Worm (Caenorhabditis elegans) whole organism, L1 larva: ENCODE results near the gene Y54F10AR.2.

ENCODE experiments used
- C04F5.9 ChIP-seq: sonication (generic microtip); optimal IDR thresholded peaks from 2 replicates; lab custom pipeline; 2016; ENCODE audit warnings: missing genetic modification characterization, missing compliant biosample characterization
- C34B4.2 ChIP-seq: sonication (generic microtip); optimal IDR thresholded peaks from 2 replicates; lab custom pipeline; 2017; ENCODE audit warnings: mild to moderate bottlenecking, missing genetic modification characterization, missing compliant biosample characterization
- F16B12.6 ChIP-seq: fragments of 150-350 bp; optimal IDR thresholded peaks from 2 replicates; lab custom pipeline; 2014; ENCODE audit warnings: missing biosample characterization, missing genetic modification characterization
- Y116A8C.19 ChIP-seq: sonication (generic microtip); optimal IDR thresholded peaks from 2 replicates; lab custom pipeline; 2016; ENCODE audit warnings: missing compliant biosample characterization, missing genetic modification characterization, borderline replicate concordance
- aha-1 ChIP-seq: fragments of 150-350 bp; optimal IDR thresholded peaks from 2 replicates; lab custom pipeline; 2014; ENCODE audit warnings: missing biosample characterization, missing genetic modification characterization
- ceh-63 ChIP-seq: fragments of 200-800 bp; sonication (Bioruptor generic); optimal IDR thresholded peaks from 2 replicates; lab custom pipeline; 2018; ENCODE audit warnings: mild to moderate bottlenecking, missing genetic modification characterization, missing compliant biosample characterization
- ceh-82 ChIP-seq, 3 experiments: fragments of 150-350 bp in 1 of 3; sonication (generic microtip) in 2 of 3; optimal IDR thresholded peaks; 2 replicates each; lab custom pipeline; 2014 to 2017; ENCODE audit warnings: missing biosample characterization in 3 of 3, missing genetic modification characterization in 3 of 3
- ceh-88 ChIP-seq: fragments of 200-800 bp; sonication (Bioruptor generic); IDR thresholded peaks from 2 replicates; pipeline ENCODE4 v1.3.6; 2022; ENCODE audit warnings: missing genetic modification characterization, missing compliant biosample characterization
- ceh-90 ChIP-seq: sonication (generic microtip); optimal IDR thresholded peaks from 2 replicates; lab custom pipeline; 2016; ENCODE audit warnings: missing genetic modification characterization, missing compliant biosample characterization
- ces-1 ChIP-seq: fragments of 150-350 bp; optimal IDR thresholded peaks from 2 replicates; lab custom pipeline; 2014; ENCODE audit warnings: missing biosample characterization, missing genetic modification reagents, missing genetic modification characterization
- dpl-1 ChIP-seq, 3 experiments: fragments of 150-350 bp in 2 of 3; sonication (generic microtip) in 1 of 3; optimal IDR thresholded peaks; 2 replicates each; lab custom pipeline; 2014 to 2017; ENCODE audit warnings: missing biosample characterization in 3 of 3, missing genetic modification characterization in 3 of 3, missing genetic modification reagents in 3 of 3
- dsc-1 ChIP-seq: sonication (generic microtip); optimal IDR thresholded peaks from 2 replicates; lab custom pipeline; 2016; ENCODE audit warnings: mild to moderate bottlenecking, missing genetic modification characterization, missing compliant biosample characterization
- efl-1 ChIP-seq, 4 experiments: fragments of 150-350 bp; optimal IDR thresholded peaks in 3 of 4; peaks in 1 of 4; 1 replicate in 1 of 4; 2 replicates in 3 of 4; lab custom pipeline; 2014; ENCODE audit warnings: missing biosample characterization in 2 of 4, missing genetic modification characterization in 2 of 4, missing genetic modification reagents in 2 of 4
- egl-27 ChIP-seq, 2 experiments: fragments of 150-350 bp in 1 of 2; sonication (generic microtip); optimal IDR thresholded peaks; 3 replicates each; lab custom pipeline; 2017 to 2018; ENCODE audit warnings: missing biosample characterization in 2 of 2, missing genetic modification characterization in 2 of 2, missing genetic modification reagents in 2 of 2
- fkh-10 ChIP-seq: sonication (generic microtip); optimal IDR thresholded peaks from 2 replicates; lab custom pipeline; 2017; ENCODE audit warnings: missing biosample characterization, missing genetic modification reagents, missing genetic modification characterization
- fkh-4 ChIP-seq: sonication (generic microtip); optimal IDR thresholded peaks from 2 replicates; lab custom pipeline; 2016; ENCODE audit warnings: missing compliant biosample characterization, missing genetic modification characterization, borderline replicate concordance
- fkh-8 ChIP-seq: sonication (generic microtip); optimal IDR thresholded peaks from 2 replicates; lab custom pipeline; 2016; ENCODE audit warnings: mild to moderate bottlenecking, missing genetic modification characterization, missing compliant biosample characterization
- fos-1 ChIP-seq: fragments of 150-350 bp; optimal IDR thresholded peaks from 2 replicates; lab custom pipeline; 2014; ENCODE audit warnings: missing biosample characterization, missing genetic modification characterization
- grh-1 ChIP-seq: fragments of 200-800 bp; sonication (Bioruptor generic); IDR thresholded peaks from 2 replicates; pipeline ENCODE4 v1.3.6; 2022; ENCODE audit warnings: missing genetic modification reagents, missing genetic modification characterization, missing compliant biosample characterization
- hlh-17 ChIP-seq: fragments of 200-800 bp; sonication (Bioruptor generic); optimal IDR thresholded peaks from 2 replicates; lab custom pipeline; 2018; ENCODE audit warnings: missing genetic modification characterization, mild to moderate bottlenecking, missing compliant biosample characterization, moderate library complexity, borderline replicate concordance
- isw-1 ChIP-seq: fragments of 200-800 bp; sonication (Bioruptor generic); IDR thresholded peaks from 2 replicates; pipeline ENCODE4 v1.3.6; 2022; ENCODE audit warnings: missing genetic modification characterization, missing compliant biosample characterization
- lin-13 ChIP-seq: fragments of 150-350 bp; optimal IDR thresholded peaks from 2 replicates; lab custom pipeline; 2014; ENCODE audit warnings: missing biosample characterization, missing genetic modification reagents, missing genetic modification characterization
- lin-14 ChIP-seq: fragments of 200-800 bp; sonication (Bioruptor generic); optimal IDR thresholded peaks from 2 replicates; lab custom pipeline; 2018; ENCODE audit warnings: mild to moderate bottlenecking, missing genetic modification characterization, moderate library complexity, missing compliant biosample characterization
- lin-35 ChIP-seq, 2 experiments: fragments of 150-350 bp; optimal IDR thresholded peaks; 2 replicates each; lab custom pipeline; 2014; ENCODE audit warnings: missing biosample characterization in 2 of 2, missing genetic modification characterization in 2 of 2, missing genetic modification reagents in 2 of 2
- lir-3 ChIP-seq: sonication (generic microtip); optimal IDR thresholded peaks from 2 replicates; lab custom pipeline; 2016; ENCODE audit warnings: mild to moderate bottlenecking, missing genetic modification characterization, moderate library complexity, missing compliant biosample characterization; ENCODE audit not compliant: poor library complexity
- lsy-2 ChIP-seq, 2 experiments: fragments of 150-350 bp; optimal IDR thresholded peaks; 2 replicates each; lab custom pipeline; 2014; ENCODE audit warnings: missing biosample characterization in 2 of 2, missing genetic modification characterization in 2 of 2
- mab-9 ChIP-seq: fragments of 200-800 bp; sonication (Bioruptor generic); IDR thresholded peaks from 2 replicates; pipeline ENCODE4 v1.3.6; 2022; ENCODE audit warnings: missing genetic modification reagents, missing genetic modification characterization, missing compliant biosample characterization
- mep-1 ChIP-seq: fragments of 150-350 bp; optimal IDR thresholded peaks from 2 replicates; lab custom pipeline; 2014; ENCODE audit warnings: missing biosample characterization, missing genetic modification characterization
- nhr-12 ChIP-seq: sonication (generic microtip); optimal IDR thresholded peaks from 2 replicates; lab custom pipeline; 2017; ENCODE audit warnings: missing biosample characterization, missing genetic modification characterization
- nhr-237 ChIP-seq: fragments of 150-350 bp; optimal IDR thresholded peaks from 2 replicates; lab custom pipeline; 2014; ENCODE audit warnings: missing biosample characterization, missing genetic modification characterization
- nhr-47 ChIP-seq: sonication (generic microtip); optimal IDR thresholded peaks from 2 replicates; lab custom pipeline; 2016; ENCODE audit warnings: mild to moderate bottlenecking, missing genetic modification characterization, moderate library complexity, missing compliant biosample characterization
- nhr-71 ChIP-seq: sonication (generic microtip); optimal IDR thresholded peaks from 2 replicates; lab custom pipeline; 2016; ENCODE audit warnings: mild to moderate bottlenecking, missing genetic modification characterization, moderate library complexity, missing compliant biosample characterization
- nhr-84 ChIP-seq: sonication (generic microtip); optimal IDR thresholded peaks from 2 replicates; lab custom pipeline; 2017; ENCODE audit warnings: missing biosample characterization, missing genetic modification characterization
- nhr-85 ChIP-seq: sonication (generic microtip); peaks from one replicate; lab custom pipeline; 2016; ENCODE audit warnings: missing genetic modification characterization, inconsistent platforms, missing compliant biosample characterization
- pax-3 ChIP-seq: fragments of 200-800 bp; sonication (Bioruptor generic); optimal IDR thresholded peaks from 2 replicates; lab custom pipeline; 2018; ENCODE audit warnings: mild to moderate bottlenecking, missing genetic modification characterization, moderate library complexity, missing compliant biosample characterization
- pqm-1 ChIP-seq: sonication (generic microtip); optimal IDR thresholded peaks from 3 replicates; lab custom pipeline; 2017; ENCODE audit warnings: missing biosample characterization, missing genetic modification characterization
- rnt-1 ChIP-seq: sonication (generic microtip); optimal IDR thresholded peaks from 2 replicates; lab custom pipeline; 2016; ENCODE audit warnings: mild to moderate bottlenecking, missing genetic modification characterization, moderate library complexity, missing compliant biosample characterization
- snu-23 ChIP-seq: sonication (generic microtip); optimal IDR thresholded peaks from 2 replicates; lab custom pipeline; 2016; ENCODE audit warnings: missing genetic modification characterization, missing compliant biosample characterization
- sox-4 ChIP-seq: sonication (generic microtip); optimal IDR thresholded peaks from 2 replicates; lab custom pipeline; 2016; ENCODE audit warnings: missing genetic modification characterization, missing compliant biosample characterization
- sup-37 ChIP-seq: fragments of 200-800 bp; sonication (Bioruptor generic); optimal IDR thresholded peaks from 2 replicates; lab custom pipeline; 2018; ENCODE audit warnings: mild to moderate bottlenecking, missing genetic modification characterization, missing compliant biosample characterization
- swsn-7 ChIP-seq: sonication (generic microtip); optimal IDR thresholded peaks from 2 replicates; lab custom pipeline; 2016; ENCODE audit warnings: missing genetic modification characterization, missing compliant biosample characterization
- tbx-2 ChIP-seq: sonication (generic microtip); optimal IDR thresholded peaks from 2 replicates; lab custom pipeline; 2016; ENCODE audit warnings: missing genetic modification characterization, missing compliant biosample characterization
- tlp-1 ChIP-seq: fragments of 150-350 bp; optimal IDR thresholded peaks from 2 replicates; lab custom pipeline; 2014; ENCODE audit warnings: missing biosample characterization, missing genetic modification characterization
- unc-130 ChIP-seq: fragments of 150-350 bp; optimal IDR thresholded peaks from 2 replicates; lab custom pipeline; 2017; ENCODE audit warnings: missing biosample characterization, missing genetic modification characterization, inconsistent platforms
- unc-30 ChIP-seq: sonication (generic microtip); optimal IDR thresholded peaks from 2 replicates; lab custom pipeline; 2017; ENCODE audit warnings: missing biosample characterization, missing genetic modification characterization
- unc-86 ChIP-seq: sonication (generic microtip); optimal IDR thresholded peaks from 2 replicates; lab custom pipeline; 2016; ENCODE audit warnings: missing genetic modification characterization, missing compliant biosample characterization
- vab-15 ChIP-seq: sonication (generic microtip); optimal IDR thresholded peaks from 2 replicates; lab custom pipeline; 2017; ENCODE audit warnings: missing genotype, mild to moderate bottlenecking, missing genetic modification characterization, missing compliant biosample characterization
- zag-1 ChIP-seq: fragments of 150-350 bp; optimal IDR thresholded peaks from 2 replicates; lab custom pipeline; 2014; ENCODE audit warnings: missing biosample characterization, missing genetic modification characterization
- zip-4 ChIP-seq: fragments of 200-800 bp; sonication (Bioruptor generic); optimal IDR thresholded peaks from 2 replicates; lab custom pipeline; 2018; ENCODE audit warnings: mild to moderate bottlenecking, missing genetic modification characterization, moderate library complexity, missing compliant biosample characterization
- ztf-11 ChIP-seq, 2 experiments: sonication (generic microtip); optimal IDR thresholded peaks; 2 replicates each; lab custom pipeline; 2016 to 2017; ENCODE audit warnings: missing genetic modification characterization in 2 of 2, missing biosample characterization in 1 of 2, missing compliant biosample characterization in 1 of 2

Gene Y54F10AR.2

DNA sequence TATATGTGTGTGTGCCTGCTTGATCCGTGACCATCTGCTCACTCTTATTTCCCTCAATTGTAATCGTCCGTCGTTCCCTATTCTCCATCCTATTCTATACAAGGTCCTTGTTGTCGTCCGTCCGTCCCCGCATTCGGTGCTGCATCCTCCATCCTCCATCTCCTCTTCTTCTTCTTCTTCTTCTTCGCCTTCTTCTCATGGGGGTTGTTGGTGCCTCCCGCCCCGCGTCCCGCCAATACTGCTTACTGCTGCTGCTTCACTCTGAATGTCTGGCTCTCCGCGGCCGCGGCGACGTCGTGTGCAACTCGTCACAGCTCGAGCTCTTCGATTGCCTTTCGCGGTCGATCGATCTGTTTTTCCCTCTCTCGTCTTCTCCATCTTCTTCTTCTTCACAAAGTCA, 36.2 kb downstream of the Y54F10AR.2 start (continued):
- TF ChIP-seq mep-1 (tag; lab: Kevin White, UChicago) (peak; percentile 28), zag-1 (tag; lab: Kevin White, UChicago) (no peak), lin-14 (GFP tag; lab: Kevin White, UChicago) (peak; percentile 80), nhr-12 (tag; lab: Kevin White, UChicago) (no peak), fkh-8 (tag; lab: Kevin White, UChicago) (peak; percentile 69), dpl-1 (GFP tag; optimal IDR thresholded peaks at IDR 0.05; lab: Kevin White, UChicago) (peak in 1 of 3 experiments; percentile 33), Y116A8C.19 (tag; lab: Kevin White, UChicago) (no peak), nhr-47 (peak; percentile 45), F16B12.6 (tag; lab: Kevin White, UChicago) (no peak), ceh-82 (tag; optimal IDR thresholded peaks at IDR 0.05; lab: Kevin White, UChicago) (peak in 2 of 3 experiments; percentile 9 to 61), unc-86 (tag; lab: Kevin White, UChicago) (peak; percentile 45), snu-23 (GFP tag; lab: Kevin White, UChicago) (peak; percentile 5), swsn-7 (tag; lab: Kevin White, UChicago) (peak; percentile 45), sox-4 (tag; lab: Kevin White, UChicago) (no peak)

DNA sequence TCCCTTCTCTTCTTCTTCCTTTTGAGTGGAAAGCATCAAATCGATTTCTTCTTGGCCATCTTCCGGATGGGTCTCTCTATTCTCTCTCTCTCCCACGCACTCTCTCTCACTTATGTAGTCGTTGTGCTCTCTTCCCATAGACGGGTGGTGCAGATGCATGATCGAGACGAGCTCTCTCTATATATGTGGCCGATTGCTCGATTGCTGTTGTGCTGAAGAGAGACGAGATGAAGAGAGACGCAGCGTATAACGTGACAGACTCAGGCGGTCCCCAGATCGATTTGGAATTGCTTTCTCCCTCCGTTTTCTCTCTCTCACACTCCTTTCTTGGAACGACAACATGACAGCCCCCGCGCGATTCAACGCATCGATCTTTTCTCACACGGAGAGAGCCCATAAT, 38.6 kb downstream of the Y54F10AR.2 start:
- TF ChIP-seq ces-1 (GFP tag; lab: Kevin White, UChicago), result no peak
- TF ChIP-seq rnt-1 (tag; lab: Kevin White, UChicago), result no peak
- TF ChIP-seq efl-1 (optimal IDR thresholded peaks at IDR 0.05; lab: Kevin White, UChicago), result peak; percentile 2 to 32
- peak in 1 of 2 experiments; percentile 18 for TF ChIP-seq efl-1 (GFP tag; optimal IDR thresholded peaks at IDR 0.05 in 1 of 2; lab: Kevin White, UChicago)
- no peak for TF ChIP-seq pax-3
- TF ChIP-seq tlp-1 (tag; lab: Kevin White, UChicago), result no peak
- no peak for TF ChIP-seq ceh-90 (tag; lab: Kevin White, UChicago)
- no peak for TF ChIP-seq vab-15
- TF ChIP-seq zip-4 (GFP tag; lab: Kevin White, UChicago), result no peak
- TF ChIP-seq ztf-11 (tag; optimal IDR thresholded peaks at IDR 0.05; lab: Kevin White, UChicago), result peak in 1 of 2 experiments; percentile 45
- TF ChIP-seq dsc-1 (tag; lab: Kevin White, UChicago), result no peak
- TF ChIP-seq ceh-82 (tag; optimal IDR thresholded peaks at IDR 0.05; lab: Kevin White, UChicago), result peak in 1 of 3 experiments; percentile 30
- TF ChIP-seq sup-37 (GFP tag; lab: Kevin White, UChicago), result no peak
- no peak for TF ChIP-seq lir-3 (tag; lab: Kevin White, UChicago)
- no peak for TF ChIP-seq egl-27 (tag; optimal IDR thresholded peaks at IDR 0.05; lab: Kevin White, UChicago)
- no peak for TF ChIP-seq nhr-237 (tag; lab: Kevin White, UChicago)
- no peak for TF ChIP-seq C34B4.2 (tag; lab: Kevin White, UChicago)
- TF ChIP-seq nhr-85, result peak; percentile 50
- TF ChIP-seq aha-1 (tag; lab: Kevin White, UChicago), result no peak
- TF ChIP-seq lin-13, result peak; percentile 28
- TF ChIP-seq lsy-2 (tag; optimal IDR thresholded peaks at IDR 0.05; lab: Kevin White, UChicago), result peak; percentile 29 to 44
- TF ChIP-seq lin-35 (GFP tag; optimal IDR thresholded peaks at IDR 0.05; lab: Kevin White, UChicago), result no peak
- no peak for TF ChIP-seq fkh-10 (GFP tag; lab: Kevin White, UChicago)
- no peak for TF ChIP-seq nhr-84 (tag; lab: Kevin White, UChicago)
- TF ChIP-seq unc-130 (tag; lab: Kevin White, UChicago), result no peak
- TF ChIP-seq nhr-71, result peak; percentile 72
- peak; percentile 35 for TF ChIP-seq mep-1 (tag; lab: Kevin White, UChicago)
- TF ChIP-seq hlh-17, result no peak
- no peak for TF ChIP-seq unc-30 (tag; lab: Kevin White, UChicago)
- TF ChIP-seq mab-9 (GFP tag; lab: Robert Waterston, UW), result no peak
- TF ChIP-seq ceh-88, result no peak
- TF ChIP-seq zag-1 (tag; lab: Kevin White, UChicago), result no peak
- no peak for TF ChIP-seq fos-1 (tag; lab: Kevin White, UChicago)
- TF ChIP-seq ceh-63 (GFP tag; lab: Kevin White, UChicago), result no peak
- no peak for TF ChIP-seq isw-1 (GFP tag; lab: Robert Waterston, UW)
- no peak for TF ChIP-seq pqm-1 (tag; lab: Kevin White, UChicago)
- TF ChIP-seq lin-14 (GFP tag; lab: Kevin White, UChicago), result peak; percentile 88
- no peak for TF ChIP-seq fkh-4
- TF ChIP-seq grh-1 (GFP tag; lab: Robert Waterston, UW), result no peak
- TF ChIP-seq tbx-2 (tag; lab: Kevin White, UChicago), result peak; percentile 59
- TF ChIP-seq C04F5.9, result no peak
